Worm (Caenorhabditis elegans) whole organism, L1 larva: ENCODE results near the gene grl-9.

Experiments used
- C04F5.9 ChIP-seq: sonication (generic microtip); optimal IDR thresholded peaks from 2 replicates; lab custom pipeline; 2016; ENCODE audit warnings: missing genetic modification characterization, missing compliant biosample characterization
- F16B12.6 ChIP-seq: fragments of 150-350 bp; optimal IDR thresholded peaks from 2 replicates; lab custom pipeline; 2014; ENCODE audit warnings: missing biosample characterization, missing genetic modification characterization
- Y116A8C.19 ChIP-seq: sonication (generic microtip); optimal IDR thresholded peaks from 2 replicates; lab custom pipeline; 2016; ENCODE audit warnings: missing compliant biosample characterization, missing genetic modification characterization, borderline replicate concordance
- aly-2 ChIP-seq: fragments of 150-350 bp; optimal IDR thresholded peaks from 2 replicates; lab custom pipeline; 2014; ENCODE audit warnings: missing biosample characterization, missing genetic modification characterization
- blmp-1 ChIP-seq: fragments of 150-350 bp; optimal IDR thresholded peaks from 2 replicates; lab custom pipeline; 2014; ENCODE audit warnings: missing biosample characterization, missing genetic modification characterization
- ceh-63 ChIP-seq: fragments of 200-800 bp; sonication (Bioruptor generic); optimal IDR thresholded peaks from 2 replicates; lab custom pipeline; 2018; ENCODE audit warnings: mild to moderate bottlenecking, missing genetic modification characterization, missing compliant biosample characterization
- ceh-90 ChIP-seq: sonication (generic microtip); optimal IDR thresholded peaks from 2 replicates; lab custom pipeline; 2016; ENCODE audit warnings: missing genetic modification characterization, missing compliant biosample characterization
- ces-1 ChIP-seq: fragments of 150-350 bp; optimal IDR thresholded peaks from 2 replicates; lab custom pipeline; 2014; ENCODE audit warnings: missing biosample characterization, missing genetic modification reagents, missing genetic modification characterization
- efl-1 ChIP-seq, 4 experiments: fragments of 150-350 bp; optimal IDR thresholded peaks in 3 of 4; peaks in 1 of 4; 1 replicate in 1 of 4; 2 replicates in 3 of 4; lab custom pipeline; 2014; ENCODE audit warnings: missing biosample characterization in 2 of 4, missing genetic modification characterization in 2 of 4, missing genetic modification reagents in 2 of 4
- elt-2 ChIP-seq: sonication (generic microtip); optimal IDR thresholded peaks from 2 replicates; lab custom pipeline; 2016; ENCODE audit warnings: missing genetic modification characterization, mild to moderate bottlenecking, inconsistent platforms, missing compliant biosample characterization, missing genetic modification reagents
- elt-3 ChIP-seq, 6 experiments: fragments of 150-350 bp in 1 of 6; sonication (generic microtip); optimal IDR thresholded peaks; 2 replicates each; lab custom pipeline; 2017 to 2018; ENCODE audit warnings: missing biosample characterization in 6 of 6, missing genetic modification characterization in 6 of 6, inconsistent platforms in 1 of 6
- ets-5 ChIP-seq: fragments of 200-800 bp; sonication (Bioruptor generic); IDR thresholded peaks from 2 replicates; pipeline ENCODE4 v1.3.6; 2022; ENCODE audit warnings: missing genetic modification characterization, missing compliant biosample characterization
- fkh-10 ChIP-seq: sonication (generic microtip); optimal IDR thresholded peaks from 2 replicates; lab custom pipeline; 2017; ENCODE audit warnings: missing biosample characterization, missing genetic modification reagents, missing genetic modification characterization
- fos-1 ChIP-seq: fragments of 150-350 bp; optimal IDR thresholded peaks from 2 replicates; lab custom pipeline; 2014; ENCODE audit warnings: missing biosample characterization, missing genetic modification characterization
- hlh-17 ChIP-seq: fragments of 200-800 bp; sonication (Bioruptor generic); optimal IDR thresholded peaks from 2 replicates; lab custom pipeline; 2018; ENCODE audit warnings: missing genetic modification characterization, mild to moderate bottlenecking, missing compliant biosample characterization, moderate library complexity, borderline replicate concordance
- jun-1 ChIP-seq: fragments of 150-350 bp; optimal IDR thresholded peaks from 2 replicates; lab custom pipeline; 2014; ENCODE audit warnings: missing biosample characterization, missing genetic modification reagents, missing genetic modification characterization
- lin-13 ChIP-seq: fragments of 150-350 bp; optimal IDR thresholded peaks from 2 replicates; lab custom pipeline; 2014; ENCODE audit warnings: missing biosample characterization, missing genetic modification reagents, missing genetic modification characterization
- lin-14 ChIP-seq: fragments of 200-800 bp; sonication (Bioruptor generic); optimal IDR thresholded peaks from 2 replicates; lab custom pipeline; 2018; ENCODE audit warnings: mild to moderate bottlenecking, missing genetic modification characterization, moderate library complexity, missing compliant biosample characterization
- lin-39 ChIP-seq: fragments of 150-350 bp; optimal IDR thresholded peaks from 2 replicates; lab custom pipeline; 2014; ENCODE audit warnings: missing biosample characterization, missing genetic modification reagents, missing genetic modification characterization
- lsy-2 ChIP-seq, 2 experiments: fragments of 150-350 bp; optimal IDR thresholded peaks; 2 replicates each; lab custom pipeline; 2014; ENCODE audit warnings: missing biosample characterization in 2 of 2, missing genetic modification characterization in 2 of 2
- mab-9 ChIP-seq: fragments of 200-800 bp; sonication (Bioruptor generic); IDR thresholded peaks from 2 replicates; pipeline ENCODE4 v1.3.6; 2022; ENCODE audit warnings: missing genetic modification reagents, missing genetic modification characterization, missing compliant biosample characterization
- nhr-20 ChIP-seq: sonication (generic microtip); optimal IDR thresholded peaks from 2 replicates; lab custom pipeline; 2016; ENCODE audit warnings: mild to moderate bottlenecking, missing genetic modification characterization, missing compliant biosample characterization
- nhr-47 ChIP-seq: sonication (generic microtip); optimal IDR thresholded peaks from 2 replicates; lab custom pipeline; 2016; ENCODE audit warnings: mild to moderate bottlenecking, missing genetic modification characterization, moderate library complexity, missing compliant biosample characterization
- nhr-84 ChIP-seq: sonication (generic microtip); optimal IDR thresholded peaks from 2 replicates; lab custom pipeline; 2017; ENCODE audit warnings: missing biosample characterization, missing genetic modification characterization
- nhr-85 ChIP-seq: sonication (generic microtip); peaks from one replicate; lab custom pipeline; 2016; ENCODE audit warnings: missing genetic modification characterization, inconsistent platforms, missing compliant biosample characterization
- pax-3 ChIP-seq: fragments of 200-800 bp; sonication (Bioruptor generic); optimal IDR thresholded peaks from 2 replicates; lab custom pipeline; 2018; ENCODE audit warnings: mild to moderate bottlenecking, missing genetic modification characterization, moderate library complexity, missing compliant biosample characterization
- snu-23 ChIP-seq: sonication (generic microtip); optimal IDR thresholded peaks from 2 replicates; lab custom pipeline; 2016; ENCODE audit warnings: missing genetic modification characterization, missing compliant biosample characterization
- sptf-1 ChIP-seq: fragments of 150-350 bp; optimal IDR thresholded peaks from 2 replicates; lab custom pipeline; 2014; ENCODE audit warnings: missing biosample characterization, missing genetic modification characterization
- swsn-7 ChIP-seq: sonication (generic microtip); optimal IDR thresholded peaks from 2 replicates; lab custom pipeline; 2016; ENCODE audit warnings: missing genetic modification characterization, missing compliant biosample characterization
- unc-98 ChIP-seq: fragments of 200-800 bp; sonication (Bioruptor generic); IDR thresholded peaks from 2 replicates; pipeline ENCODE4 v1.3.6; 2022; ENCODE audit warnings: missing genetic modification characterization, missing compliant biosample characterization
- xbp-1 ChIP-seq: sonication (generic microtip); optimal IDR thresholded peaks from 2 replicates; lab custom pipeline; 2016; ENCODE audit warnings: missing genetic modification characterization, missing compliant biosample characterization
- zip-4 ChIP-seq: fragments of 200-800 bp; sonication (Bioruptor generic); optimal IDR thresholded peaks from 2 replicates; lab custom pipeline; 2018; ENCODE audit warnings: mild to moderate bottlenecking, missing genetic modification characterization, moderate library complexity, missing compliant biosample characterization
- ztf-11 ChIP-seq, 2 experiments: sonication (generic microtip); optimal IDR thresholded peaks; 2 replicates each; lab custom pipeline; 2016 to 2017; ENCODE audit warnings: missing genetic modification characterization in 2 of 2, missing biosample characterization in 1 of 2, missing compliant biosample characterization in 1 of 2

The grl-9 gene

ce11 chrV:6699021-6699420, 32.5 kb downstream of the grl-9 start:
- no peak for TF ChIP-seq ceh-63 (GFP tag; lab: Kevin White, UChicago)
- no peak for TF ChIP-seq zip-4 (GFP tag; lab: Kevin White, UChicago)
- TF ChIP-seq nhr-20 (tag; lab: Kevin White, UChicago), result peak; percentile 18
- TF ChIP-seq jun-1 (tag; lab: Kevin White, UChicago), result no peak
- TF ChIP-seq fos-1, result no peak
- TF ChIP-seq ztf-11 (tag; optimal IDR thresholded peaks at IDR 0.05; lab: Kevin White, UChicago), result no peak
- TF ChIP-seq ces-1 (GFP tag; lab: Kevin White, UChicago), result no peak
- TF ChIP-seq ets-5 (GFP tag; lab: Robert Waterston, UW), result no peak
- peak; percentile 25 for TF ChIP-seq nhr-85 (tag; lab: Kevin White, UChicago)
- no peak for TF ChIP-seq lin-14

ce11 chrV:6697552-6697951, 33.9 kb downstream of the grl-9 start, which contains the start of gene W02F12.2:
TSS of gene W02F12.2 (minus strand) at chrV:6697652.
- TF ChIP-seq blmp-1 (tag; lab: Kevin White, UChicago), result peak; percentile 18
- TF ChIP-seq nhr-47 (tag; lab: Kevin White, UChicago), result no peak
- TF ChIP-seq, all 84 proteins: peak for 1

- TF ChIP-seq nhr-84 (tag; lab: Kevin White, UChicago) (no peak), sptf-1 (tag; lab: Kevin White, UChicago) (no peak), blmp-1 (tag; lab: Kevin White, UChicago) (peak; percentile 8), hlh-17 (no peak), lin-39 (tag; lab: Kevin White, UChicago) (no peak), mab-9 (GFP tag; lab: Robert Waterston, UW) (no peak)
Measured at ce11 chrV:6694668-6695067, 36.8 kb downstream of the grl-9 start, which contains the start of gene W02F12.8. TSS of gene W02F12.8 (minus strand) at chrV:6694768.

- no peak for TF ChIP-seq xbp-1 (tag; lab: Kevin White, UChicago)
- TF ChIP-seq elt-2 (tag; lab: Kevin White, UChicago), result peak; percentile 53
- no peak for TF ChIP-seq swsn-7 (tag; lab: Kevin White, UChicago)
- TF ChIP-seq ceh-90, result no peak
- no peak for TF ChIP-seq pax-3 (tag; lab: Kevin White, UChicago)
- TF ChIP-seq hlh-17, result no peak
- TF ChIP-seq F16B12.6, result no peak
- TF ChIP-seq efl-1 (optimal IDR thresholded peaks at IDR 0.05; lab: Kevin White, UChicago), result no peak
- TF ChIP-seq efl-1 (GFP tag; optimal IDR thresholded peaks at IDR 0.05 in 1 of 2; lab: Kevin White, UChicago), result peak in 1 of 2 experiments; percentile 39
- TF ChIP-seq jun-1 (tag; lab: Kevin White, UChicago), result no peak
- no peak for TF ChIP-seq fkh-10 (GFP tag; lab: Kevin White, UChicago)
- TF ChIP-seq aly-2, result no peak
- TF ChIP-seq nhr-84 (tag; lab: Kevin White, UChicago), result no peak
Measured at ce11 chrV:6691813-6692351, 39.6 kb downstream of the grl-9 start, which contains the start of gene mtl-1. TSS of gene mtl-1 (minus strand) at chrV:6691863.

- TF ChIP-seq unc-98 (GFP tag; lab: Robert Waterston, UW) (no peak), Y116A8C.19 (tag; lab: Kevin White, UChicago) (no peak), elt-3 (tag; optimal IDR thresholded peaks at IDR 0.05; lab: Kevin White, UChicago) (peak in 1 of 6 experiments; percentile 7), lin-13 (no peak), C04F5.9 (tag; lab: Kevin White, UChicago) (no peak), snu-23 (GFP tag; lab: Kevin White, UChicago) (no peak), lsy-2 (tag; optimal IDR thresholded peaks at IDR 0.05; lab: Kevin White, UChicago) (no peak), jun-1 (tag; lab: Kevin White, UChicago) (no peak), blmp-1 (tag; lab: Kevin White, UChicago) (peak; percentile 22)
- TF ChIP-seq, all 84 proteins: peak for 2
Measured at ce11 chrV:6690075-6690474, 41.4 kb downstream of the grl-9 start.
